Worm (Caenorhabditis elegans): ENCODE measurements around the gene tra-1.

The tra-1 gene

ce11 chrIII:11195140-11195539, at the start of gene tra-1:
tra-1 (minus strand) TSS chrIII:11195201.
- TF ChIP-seq ama-1 (optimal IDR thresholded peaks at IDR 0.05): no peak
- TF ChIP-seq scrt-1 (GFP tag; IDR thresholded peaks at IDR 0.05): no peak
- no peak for TF ChIP-seq aly-1 (tag; optimal IDR thresholded peaks at IDR 0.05)

DNA sequence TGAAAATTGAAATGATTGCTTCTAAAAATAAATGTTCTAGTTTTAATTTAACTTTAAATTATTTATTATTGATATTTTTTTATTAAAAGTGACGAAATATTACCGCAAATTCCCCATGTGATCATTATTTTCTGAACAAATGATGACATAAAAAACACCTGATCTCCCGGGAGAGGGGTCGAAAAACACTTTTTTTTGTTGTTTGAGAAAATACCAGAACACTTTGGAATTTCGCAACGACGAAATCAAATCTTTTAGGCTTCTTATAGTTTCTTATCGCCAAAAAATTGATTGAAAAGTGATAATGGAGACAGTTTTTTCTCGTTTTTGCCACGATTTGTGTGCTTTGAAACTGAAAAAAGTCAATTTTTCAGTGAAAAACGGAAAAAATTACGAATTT, 49.3 kb upstream of the tra-1 start:
- no peak for TF ChIP-seq sea-1 (GFP tag; conservative IDR thresholded peaks at IDR 0.05)
- no peak for TF ChIP-seq tra-4 (tag; optimal IDR thresholded peaks at IDR 0.05)
- TF ChIP-seq ceh-13 (GFP tag; optimal IDR thresholded peaks at IDR 0.05): no peak
- TF ChIP-seq B0310.2 (tag; optimal IDR thresholded peaks at IDR 0.05): no peak
- TF ChIP-seq tbx-11 (GFP tag; IDR thresholded peaks at IDR 0.05): no peak
- TF ChIP-seq ama-1 (optimal IDR thresholded peaks at IDR 0.05): no peak
- no peak for TF ChIP-seq hmg-4 (GFP tag; optimal IDR thresholded peaks at IDR 0.05)
- TF ChIP-seq tbx-37 (GFP tag; conservative IDR thresholded peaks at IDR 0.05): no peak

- no peak for TF ChIP-seq F13C5.2 (tag; optimal IDR thresholded peaks at IDR 0.05)
- no peak for TF ChIP-seq flt-1 (GFP tag; IDR thresholded peaks at IDR 0.05)
- no peak for TF ChIP-seq ets-7 (tag; optimal IDR thresholded peaks at IDR 0.05)
- TF ChIP-seq hmbx-1 (tag; optimal IDR thresholded peaks at IDR 0.05): no peak
- no peak for TF ChIP-seq ama-1 (optimal IDR thresholded peaks at IDR 0.05)
- no peak for TF ChIP-seq hnd-1 (tag; optimal IDR thresholded peaks at IDR 0.05)
- TF ChIP-seq scrt-1 (GFP tag; IDR thresholded peaks at IDR 0.05): no peak
- TF ChIP-seq ceh-36 (tag; optimal IDR thresholded peaks at IDR 0.05): no peak
- TF ChIP-seq ceh-13 (GFP tag; optimal IDR thresholded peaks at IDR 0.05): no peak
- no peak for TF ChIP-seq B0310.2 (tag; optimal IDR thresholded peaks at IDR 0.05)
- TF ChIP-seq tbx-37 (GFP tag; conservative IDR thresholded peaks at IDR 0.05): no peak
- TF ChIP-seq sea-1 (GFP tag; conservative IDR thresholded peaks at IDR 0.05): no peak
- TF ChIP-seq tbx-11 (GFP tag; IDR thresholded peaks at IDR 0.05): no peak
- no peak for TF ChIP-seq hmg-4 (GFP tag; optimal IDR thresholded peaks at IDR 0.05)
- no peak for TF ChIP-seq pes-1 (GFP tag; IDR thresholded peaks at IDR 0.05)
- TF ChIP-seq tra-4 (tag; optimal IDR thresholded peaks at IDR 0.05): no peak
- no peak for TF ChIP-seq aly-1 (tag; optimal IDR thresholded peaks at IDR 0.05)
These were observed 48.4 kb upstream of the tra-1 start for ce11 chrIII:11243421-11243820.

ce11 chrIII:11241583-11242187, 46.7 kb upstream of the tra-1 start:
- TF ChIP-seq ceh-13 (GFP tag; optimal IDR thresholded peaks at IDR 0.05): no peak
- no peak for TF ChIP-seq pes-1 (GFP tag; IDR thresholded peaks at IDR 0.05)
- no peak for TF ChIP-seq ceh-36 (tag; optimal IDR thresholded peaks at IDR 0.05)
- no peak for TF ChIP-seq F13C5.2 (tag; optimal IDR thresholded peaks at IDR 0.05)
- TF ChIP-seq tra-4 (tag; optimal IDR thresholded peaks at IDR 0.05): no peak
- TF ChIP-seq aly-1 (tag; optimal IDR thresholded peaks at IDR 0.05): no peak
- TF ChIP-seq tbx-37 (GFP tag; conservative IDR thresholded peaks at IDR 0.05): no peak
- no peak for TF ChIP-seq flt-1 (GFP tag; IDR thresholded peaks at IDR 0.05)
- TF ChIP-seq ama-1 (optimal IDR thresholded peaks at IDR 0.05): no peak

ce11 chrIII:11240776-11241175, 45.8 kb upstream of the tra-1 start:
- TF ChIP-seq sea-1 (GFP tag; conservative IDR thresholded peaks at IDR 0.05) (no peak), flt-1 (GFP tag; IDR thresholded peaks at IDR 0.05) (no peak), ets-7 (tag; optimal IDR thresholded peaks at IDR 0.05) (no peak), ceh-13 (GFP tag; optimal IDR thresholded peaks at IDR 0.05) (no peak), scrt-1 (GFP tag; IDR thresholded peaks at IDR 0.05) (no peak), hmbx-1 (tag; optimal IDR thresholded peaks at IDR 0.05) (no peak), hnd-1 (tag; optimal IDR thresholded peaks at IDR 0.05) (no peak), ama-1 (optimal IDR thresholded peaks at IDR 0.05) (no peak), tbx-11 (GFP tag; IDR thresholded peaks at IDR 0.05) (no peak), pes-1 (GFP tag; IDR thresholded peaks at IDR 0.05) (no peak), hmg-4 (GFP tag; optimal IDR thresholded peaks at IDR 0.05) (no peak)

ce11 chrIII:11238790-11239189, 43.8 kb upstream of the tra-1 start:
- no peak for TF ChIP-seq B0310.2 (tag; optimal IDR thresholded peaks at IDR 0.05)

DNA sequence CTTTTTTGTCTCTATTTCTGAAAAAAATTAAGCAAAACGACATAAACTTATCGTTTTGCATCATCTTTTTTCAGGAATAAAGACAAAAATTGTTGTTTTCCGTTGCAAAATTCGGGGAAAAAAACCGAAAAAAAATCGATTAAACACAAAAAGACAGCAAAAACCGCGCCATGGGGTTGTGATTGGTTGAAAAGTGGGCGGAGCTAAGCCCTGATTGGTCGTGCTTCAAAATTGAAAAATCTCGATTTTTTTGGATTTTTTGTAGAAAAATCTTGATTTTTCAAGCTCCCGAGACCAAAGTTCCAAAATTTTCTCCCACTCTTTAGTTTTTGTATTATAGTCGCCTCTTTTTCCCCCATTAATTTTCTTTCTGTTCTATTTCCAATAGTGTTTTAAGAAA, 43.3 kb upstream of the tra-1 start:
- TF ChIP-seq aly-1 (tag; optimal IDR thresholded peaks at IDR 0.05): no peak
- TF ChIP-seq hmg-4 (GFP tag; optimal IDR thresholded peaks at IDR 0.05): no peak
- no peak for TF ChIP-seq sea-1 (GFP tag; conservative IDR thresholded peaks at IDR 0.05)
- no peak for TF ChIP-seq F13C5.2 (tag; optimal IDR thresholded peaks at IDR 0.05)
- no peak for TF ChIP-seq tbx-11 (GFP tag; IDR thresholded peaks at IDR 0.05)
- TF ChIP-seq hnd-1 (tag; optimal IDR thresholded peaks at IDR 0.05): no peak
- TF ChIP-seq tra-4 (tag; optimal IDR thresholded peaks at IDR 0.05): no peak
- no peak for TF ChIP-seq tbx-37 (GFP tag; conservative IDR thresholded peaks at IDR 0.05)
- TF ChIP-seq ets-7 (tag; optimal IDR thresholded peaks at IDR 0.05): no peak

DNA sequence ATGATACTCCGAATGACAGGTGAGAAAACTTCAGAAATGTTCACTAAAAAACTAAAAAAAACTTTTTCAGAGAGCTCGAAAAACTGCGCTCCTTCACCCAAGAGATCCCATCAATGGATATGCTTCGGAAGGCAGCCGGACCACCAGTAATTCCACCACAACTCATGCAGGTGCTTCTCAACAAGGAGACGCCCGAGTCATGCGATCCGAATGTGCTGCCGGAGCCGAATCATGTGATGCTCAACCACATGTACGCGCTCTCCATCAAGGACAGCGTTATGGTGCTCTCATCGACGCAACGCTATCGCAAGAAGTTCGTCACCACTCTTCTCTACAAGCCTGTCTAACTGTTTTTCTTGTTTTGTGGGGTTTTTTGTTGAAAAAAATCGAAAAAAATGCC, 42.7 kb upstream of the tra-1 start:
- TF ChIP-seq ceh-36 (tag; optimal IDR thresholded peaks at IDR 0.05): no peak
- no peak for TF ChIP-seq B0310.2 (tag; optimal IDR thresholded peaks at IDR 0.05)
- no peak for TF ChIP-seq ama-1 (optimal IDR thresholded peaks at IDR 0.05)
- TF ChIP-seq tbx-11 (GFP tag; IDR thresholded peaks at IDR 0.05): no peak
- no peak for TF ChIP-seq hmbx-1 (tag; optimal IDR thresholded peaks at IDR 0.05)
- TF ChIP-seq aly-1 (tag; optimal IDR thresholded peaks at IDR 0.05): no peak
- TF ChIP-seq tbx-37 (GFP tag; conservative IDR thresholded peaks at IDR 0.05): no peak

DNA sequence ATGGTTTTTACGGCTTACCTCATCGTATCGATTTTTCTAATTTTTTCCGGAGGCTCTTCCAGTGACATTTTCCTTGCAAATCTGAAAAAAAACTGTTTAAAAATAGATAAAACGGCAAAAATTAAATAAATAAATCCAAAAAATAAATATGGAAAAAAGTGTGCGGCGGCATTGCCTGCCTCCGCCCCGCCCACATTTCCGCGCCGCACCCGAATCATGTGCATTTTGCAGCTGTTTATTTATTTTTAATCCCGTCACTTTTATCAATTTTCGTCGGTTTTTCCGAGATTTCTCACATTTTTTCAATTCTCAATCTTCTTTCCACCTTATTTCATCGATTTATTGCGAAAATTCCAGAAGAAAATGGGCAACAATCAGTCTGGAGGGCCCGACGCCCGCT, 41.8 kb upstream of the tra-1 start, which contains the start of the genes Y47D3A.14 and aakb-2:
Gene Y47D3A.14, minus strand, starts transcription at position 81 of the 400 bp plus-strand sequence.
Gene aakb-2, plus strand, starts transcription at position 356 of the 400 bp plus-strand sequence.
- TF ChIP-seq hnd-1 (tag; optimal IDR thresholded peaks at IDR 0.05) (peak; percentile 23), ceh-36 (tag; optimal IDR thresholded peaks at IDR 0.05) (peak; percentile 36), sea-1 (GFP tag; conservative IDR thresholded peaks at IDR 0.05) (peak; percentile 61; the same call in 1 of the 2 replicates), ets-7 (tag; optimal IDR thresholded peaks at IDR 0.05) (no peak), pes-1 (GFP tag; IDR thresholded peaks at IDR 0.05) (peak; percentile 75), tbx-11 (GFP tag; IDR thresholded peaks at IDR 0.05) (no peak), B0310.2 (tag; optimal IDR thresholded peaks at IDR 0.05) (no peak), hmg-4 (GFP tag; optimal IDR thresholded peaks at IDR 0.05) (no peak), F13C5.2 (tag; optimal IDR thresholded peaks at IDR 0.05) (peak; percentile 88), ceh-13 (GFP tag; optimal IDR thresholded peaks at IDR 0.05) (peak; percentile 2), ama-1 (optimal IDR thresholded peaks at IDR 0.05) (no peak), scrt-1 (GFP tag; IDR thresholded peaks at IDR 0.05) (no peak), tra-4 (tag; optimal IDR thresholded peaks at IDR 0.05) (no peak), tbx-37 (GFP tag; conservative IDR thresholded peaks at IDR 0.05) (no peak), hmbx-1 (tag; optimal IDR thresholded peaks at IDR 0.05) (no peak), flt-1 (GFP tag; IDR thresholded peaks at IDR 0.05) (peak; percentile 53), aly-1 (tag; optimal IDR thresholded peaks at IDR 0.05) (no peak)

All from whole organism, early embryonic.